Fruit fly (Drosophila melanogaster) whole organism, adult: Measurements from ENCODE around the gene Acp65Aa.

Experiments
- CG33017 ChIP-seq: fragments of 200-800 bp; sonication (Bioruptor generic); optimal IDR thresholded peaks from 2 replicates; lab custom pipeline; 2018; ENCODE audit warnings: missing biosample characterization, mild to moderate bottlenecking, missing genetic modification characterization, moderate library complexity
- CG7045 ChIP-seq: fragments of 200-800 bp; sonication (Bioruptor generic); optimal IDR thresholded peaks from 2 replicates; lab custom pipeline; 2017; ENCODE audit warnings: missing biosample characterization, mild to moderate bottlenecking, missing genetic modification characterization
- CG7101 ChIP-seq: fragments of 200-800 bp; sonication (Bioruptor generic); optimal IDR thresholded peaks from 2 replicates; lab custom pipeline; 2018; ENCODE audit warnings: missing biosample characterization, mild to moderate bottlenecking, missing genetic modification characterization, moderate library complexity
- Clk ChIP-seq: fragments of 200-800 bp; sonication (Bioruptor generic); optimal IDR thresholded peaks from 2 replicates; lab custom pipeline; 2017; ENCODE audit warnings: missing biosample characterization, missing genetic modification characterization
- Hr96 ChIP-seq: fragments of 200-800 bp; sonication (Bioruptor generic); optimal IDR thresholded peaks from 2 replicates; lab custom pipeline; 2016; ENCODE audit warnings: missing biosample characterization, missing genetic modification characterization
- bab1 ChIP-seq: fragments of 200-800 bp; sonication (Bioruptor generic); optimal IDR thresholded peaks from 3 replicates; lab custom pipeline; 2019; ENCODE audit warnings: missing biosample characterization, mild to moderate bottlenecking, missing genetic modification characterization, moderate library complexity
- kay ChIP-seq: fragments of 200-800 bp; sonication (Bioruptor generic); peaks from one replicate; lab custom pipeline; 2016; ENCODE audit warnings: missing biosample characterization, missing genetic modification characterization, borderline replicate concordance
- toe ChIP-seq: fragments of 200-800 bp; sonication (Bioruptor generic); optimal IDR thresholded peaks from 2 replicates; lab custom pipeline; 2016; ENCODE audit warnings: missing biosample characterization, missing genetic modification characterization

dm6 chr3L:6141538-6141937, 11.0 kb downstream of the Acp65Aa start:
- TF ChIP-seq kay (GFP tag; lab: Kevin White, UChicago) (no peak), toe (no peak), bab1 (GFP tag; lab: Kevin White, UChicago) (no peak), Hr96 (no peak), Clk (no peak), CG7101 (no peak), CG7045 (GFP tag; lab: Kevin White, UChicago) (no peak), CG33017 (tag; lab: Kevin White, UChicago) (no peak)
